Worm (Caenorhabditis elegans): ENCODE measurements around the gene Y53G8B.1.

The Y53G8B.1 gene

DNA sequence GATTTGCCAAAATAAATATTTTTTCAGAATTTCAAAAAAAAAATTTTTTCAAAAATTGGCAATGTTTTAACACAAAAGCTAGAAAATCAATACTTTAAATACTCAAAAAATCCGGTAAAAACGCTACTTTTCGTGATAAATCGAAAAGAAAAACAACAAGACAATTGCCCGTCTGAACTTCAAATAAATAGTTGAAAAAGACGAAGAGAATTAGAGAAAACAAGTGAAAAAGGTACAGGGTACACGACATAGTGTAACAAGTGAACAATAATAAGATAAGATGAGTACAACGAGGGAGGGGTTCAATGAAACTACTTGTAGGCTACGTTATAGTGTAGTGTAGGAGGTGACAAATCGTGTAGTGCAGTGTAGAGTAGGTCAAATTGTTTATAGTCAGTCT lies 24.5 kb upstream of the Y53G8B.1 start:
- TF ChIP-seq hnd-1 (tag; optimal IDR thresholded peaks at IDR 0.05) (no peak), ceh-36 (tag; optimal IDR thresholded peaks at IDR 0.05) (no peak), ets-7 (tag; optimal IDR thresholded peaks at IDR 0.05) (no peak), tra-4 (tag; optimal IDR thresholded peaks at IDR 0.05) (no peak), aly-1 (tag; optimal IDR thresholded peaks at IDR 0.05) (no peak), pes-1 (GFP tag; IDR thresholded peaks at IDR 0.05) (no peak), tbx-37 (GFP tag; conservative IDR thresholded peaks at IDR 0.05) (no peak), flt-1 (GFP tag; IDR thresholded peaks at IDR 0.05) (no peak), tbx-11 (GFP tag; IDR thresholded peaks at IDR 0.05) (no peak), hmbx-1 (tag; optimal IDR thresholded peaks at IDR 0.05) (no peak), F13C5.2 (tag; optimal IDR thresholded peaks at IDR 0.05) (no peak), scrt-1 (GFP tag; IDR thresholded peaks at IDR 0.05) (no peak), ceh-13 (GFP tag; optimal IDR thresholded peaks at IDR 0.05) (no peak), sea-1 (GFP tag; conservative IDR thresholded peaks at IDR 0.05) (no peak), hmg-4 (GFP tag; optimal IDR thresholded peaks at IDR 0.05) (no peak), ama-1 (optimal IDR thresholded peaks at IDR 0.05) (no peak), B0310.2 (tag; optimal IDR thresholded peaks at IDR 0.05) (no peak)

DNA sequence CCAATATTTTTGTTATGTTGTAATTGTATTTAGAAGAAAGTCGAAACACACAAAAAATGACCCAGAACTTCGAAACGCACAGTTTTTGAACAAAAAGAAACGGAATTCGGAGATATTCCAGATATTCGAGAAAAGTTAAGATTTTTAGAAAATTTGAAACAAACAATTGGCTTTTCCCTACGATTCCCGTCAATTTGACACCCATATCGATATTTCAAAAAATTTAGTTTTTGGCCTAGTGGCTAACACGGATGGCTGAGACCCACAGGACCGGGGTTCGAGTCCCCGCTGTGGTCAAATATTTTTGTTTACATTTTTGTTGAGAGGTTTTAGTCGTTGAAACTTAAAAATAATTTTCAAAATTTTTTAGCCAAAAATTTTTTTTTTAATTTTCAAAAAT lies 23.9 kb upstream of the Y53G8B.1 start:
- no peak for TF ChIP-seq ets-7 (tag; optimal IDR thresholded peaks at IDR 0.05)
- no peak for TF ChIP-seq ceh-13 (GFP tag; optimal IDR thresholded peaks at IDR 0.05)
- TF ChIP-seq tbx-11 (GFP tag; IDR thresholded peaks at IDR 0.05): no peak
- no peak for TF ChIP-seq scrt-1 (GFP tag; IDR thresholded peaks at IDR 0.05)
- TF ChIP-seq pes-1 (GFP tag; IDR thresholded peaks at IDR 0.05): no peak
- no peak for TF ChIP-seq sea-1 (GFP tag; conservative IDR thresholded peaks at IDR 0.05)
- no peak for TF ChIP-seq B0310.2 (tag; optimal IDR thresholded peaks at IDR 0.05)
- no peak for TF ChIP-seq flt-1 (GFP tag; IDR thresholded peaks at IDR 0.05)
- no peak for TF ChIP-seq aly-1 (tag; optimal IDR thresholded peaks at IDR 0.05)
- no peak for TF ChIP-seq hnd-1 (tag; optimal IDR thresholded peaks at IDR 0.05)
- no peak for TF ChIP-seq ceh-36 (tag; optimal IDR thresholded peaks at IDR 0.05)
- TF ChIP-seq tra-4 (tag; optimal IDR thresholded peaks at IDR 0.05): no peak

ce11 chrIII:3106301-3106700 lies 22.8 kb upstream of the Y53G8B.1 start:
- TF ChIP-seq ceh-36 (tag; optimal IDR thresholded peaks at IDR 0.05): no peak
- TF ChIP-seq ets-7 (tag; optimal IDR thresholded peaks at IDR 0.05): no peak
- no peak for TF ChIP-seq tbx-11 (GFP tag; IDR thresholded peaks at IDR 0.05)
- TF ChIP-seq tra-4 (tag; optimal IDR thresholded peaks at IDR 0.05): no peak
- no peak for TF ChIP-seq hmbx-1 (tag; optimal IDR thresholded peaks at IDR 0.05)
- TF ChIP-seq pes-1 (GFP tag; IDR thresholded peaks at IDR 0.05): no peak
- no peak for TF ChIP-seq B0310.2 (tag; optimal IDR thresholded peaks at IDR 0.05)
- TF ChIP-seq ceh-13 (GFP tag; optimal IDR thresholded peaks at IDR 0.05): no peak
- TF ChIP-seq ama-1 (optimal IDR thresholded peaks at IDR 0.05): no peak
- no peak for TF ChIP-seq flt-1 (GFP tag; IDR thresholded peaks at IDR 0.05)
- no peak for TF ChIP-seq F13C5.2 (tag; optimal IDR thresholded peaks at IDR 0.05)
- no peak for TF ChIP-seq aly-1 (tag; optimal IDR thresholded peaks at IDR 0.05)
- TF ChIP-seq sea-1 (GFP tag; conservative IDR thresholded peaks at IDR 0.05): no peak
- no peak for TF ChIP-seq hnd-1 (tag; optimal IDR thresholded peaks at IDR 0.05)
- TF ChIP-seq scrt-1 (GFP tag; IDR thresholded peaks at IDR 0.05): no peak
- no peak for TF ChIP-seq hmg-4 (GFP tag; optimal IDR thresholded peaks at IDR 0.05)
- no peak for TF ChIP-seq tbx-37 (GFP tag; conservative IDR thresholded peaks at IDR 0.05)

ce11 chrIII:3107530-3107929 lies 21.5 kb upstream of the Y53G8B.1 start:
- TF ChIP-seq aly-1 (tag; optimal IDR thresholded peaks at IDR 0.05) (no peak), ceh-36 (tag; optimal IDR thresholded peaks at IDR 0.05) (no peak), sea-1 (GFP tag; conservative IDR thresholded peaks at IDR 0.05) (no peak), hnd-1 (tag; optimal IDR thresholded peaks at IDR 0.05) (no peak), hmbx-1 (tag; optimal IDR thresholded peaks at IDR 0.05) (no peak), scrt-1 (GFP tag; IDR thresholded peaks at IDR 0.05) (no peak), ama-1 (optimal IDR thresholded peaks at IDR 0.05) (no peak), ets-7 (tag; optimal IDR thresholded peaks at IDR 0.05) (no peak), ceh-13 (GFP tag; optimal IDR thresholded peaks at IDR 0.05) (no peak), B0310.2 (tag; optimal IDR thresholded peaks at IDR 0.05) (no peak), tbx-37 (GFP tag; conservative IDR thresholded peaks at IDR 0.05) (no peak), tra-4 (tag; optimal IDR thresholded peaks at IDR 0.05) (no peak)

DNA sequence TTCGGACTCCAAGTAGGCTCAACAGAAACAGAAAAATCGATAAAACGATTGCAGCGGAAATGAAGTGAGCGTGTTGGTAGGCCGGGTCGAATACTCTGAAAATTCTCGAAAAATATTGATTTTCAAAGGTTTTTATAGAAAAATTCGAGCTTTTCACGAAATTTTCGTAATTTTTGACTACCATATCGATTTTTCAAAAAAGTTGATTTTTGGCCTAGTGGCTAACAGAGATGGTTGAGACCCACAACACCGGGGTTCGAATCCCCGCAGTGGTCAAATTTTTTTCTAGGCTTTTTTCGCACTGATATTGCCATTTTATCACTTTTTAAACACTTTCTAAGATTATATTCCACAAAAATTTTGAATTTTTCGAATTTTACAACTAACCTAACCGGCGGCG lies 20.3 kb upstream of the Y53G8B.1 start:
- TF ChIP-seq aly-1 (tag; optimal IDR thresholded peaks at IDR 0.05) (no peak), tbx-37 (GFP tag; conservative IDR thresholded peaks at IDR 0.05) (no peak), ets-7 (tag; optimal IDR thresholded peaks at IDR 0.05) (no peak), hmg-4 (GFP tag; optimal IDR thresholded peaks at IDR 0.05) (no peak), flt-1 (GFP tag; IDR thresholded peaks at IDR 0.05) (no peak), hmbx-1 (tag; optimal IDR thresholded peaks at IDR 0.05) (no peak), tra-4 (tag; optimal IDR thresholded peaks at IDR 0.05) (no peak), ceh-36 (tag; optimal IDR thresholded peaks at IDR 0.05) (no peak), ceh-13 (GFP tag; optimal IDR thresholded peaks at IDR 0.05) (no peak), scrt-1 (GFP tag; IDR thresholded peaks at IDR 0.05) (no peak), ama-1 (optimal IDR thresholded peaks at IDR 0.05) (no peak), pes-1 (GFP tag; IDR thresholded peaks at IDR 0.05) (no peak), tbx-11 (GFP tag; IDR thresholded peaks at IDR 0.05) (no peak), hnd-1 (tag; optimal IDR thresholded peaks at IDR 0.05) (no peak), F13C5.2 (tag; optimal IDR thresholded peaks at IDR 0.05) (no peak)

ce11 chrIII:3109564-3109963 lies 19.5 kb upstream of the Y53G8B.1 start:
- TF ChIP-seq hnd-1 (tag; optimal IDR thresholded peaks at IDR 0.05) (no peak), tbx-11 (GFP tag; IDR thresholded peaks at IDR 0.05) (no peak), sea-1 (GFP tag; conservative IDR thresholded peaks at IDR 0.05) (no peak), hmg-4 (GFP tag; optimal IDR thresholded peaks at IDR 0.05) (no peak), tra-4 (tag; optimal IDR thresholded peaks at IDR 0.05) (no peak), F13C5.2 (tag; optimal IDR thresholded peaks at IDR 0.05) (no peak), scrt-1 (GFP tag; IDR thresholded peaks at IDR 0.05) (no peak), tbx-37 (GFP tag; conservative IDR thresholded peaks at IDR 0.05) (no peak), pes-1 (GFP tag; IDR thresholded peaks at IDR 0.05) (no peak), flt-1 (GFP tag; IDR thresholded peaks at IDR 0.05) (no peak), ets-7 (tag; optimal IDR thresholded peaks at IDR 0.05) (no peak), hmbx-1 (tag; optimal IDR thresholded peaks at IDR 0.05) (no peak), B0310.2 (tag; optimal IDR thresholded peaks at IDR 0.05) (no peak), ama-1 (optimal IDR thresholded peaks at IDR 0.05) (no peak), ceh-13 (GFP tag; optimal IDR thresholded peaks at IDR 0.05) (no peak), ceh-36 (tag; optimal IDR thresholded peaks at IDR 0.05) (no peak), aly-1 (tag; optimal IDR thresholded peaks at IDR 0.05) (no peak)

DNA sequence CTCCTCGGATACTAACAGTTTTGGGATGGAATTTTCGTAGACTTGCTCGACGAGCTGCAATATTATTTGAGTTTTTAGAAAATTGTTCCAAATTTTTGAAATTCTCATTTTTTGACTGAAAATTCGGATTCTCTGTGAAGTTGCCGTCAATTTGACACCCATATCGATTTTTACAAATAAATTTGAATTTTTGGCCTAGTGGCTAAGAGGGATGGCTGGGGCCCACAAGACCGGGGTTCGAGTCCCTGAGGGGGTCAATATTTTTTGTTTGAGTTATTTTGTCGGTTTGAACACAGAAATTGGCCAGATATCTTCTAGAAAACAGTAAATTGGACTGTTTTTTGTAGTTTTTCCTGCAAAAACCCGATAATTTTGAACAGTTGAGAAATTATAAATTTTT lies 18.5 kb upstream of the Y53G8B.1 start:
- TF ChIP-seq hmg-4 (GFP tag; optimal IDR thresholded peaks at IDR 0.05) (no peak), B0310.2 (tag; optimal IDR thresholded peaks at IDR 0.05) (no peak), tra-4 (tag; optimal IDR thresholded peaks at IDR 0.05) (no peak), ama-1 (optimal IDR thresholded peaks at IDR 0.05) (no peak), hnd-1 (tag; optimal IDR thresholded peaks at IDR 0.05) (no peak), scrt-1 (GFP tag; IDR thresholded peaks at IDR 0.05) (no peak), tbx-37 (GFP tag; conservative IDR thresholded peaks at IDR 0.05) (no peak), ceh-13 (GFP tag; optimal IDR thresholded peaks at IDR 0.05) (no peak)

Measured in whole organism, early embryonic.